Worm (Caenorhabditis elegans) whole organism, early embryonic: ENCODE results near the gene dbt-1.

ENCODE experiments used
- B0310.2 ChIP-seq: sonication (generic microtip); optimal IDR thresholded peaks from 2 replicates; lab custom pipeline; 2016; ENCODE audit warnings: mild to moderate bottlenecking, missing genetic modification characterization, missing compliant biosample characterization
- F13C5.2 ChIP-seq: sonication (generic microtip); optimal IDR thresholded peaks from 2 replicates; lab custom pipeline; 2017; ENCODE audit warnings: mild to moderate bottlenecking, missing genetic modification characterization, inconsistent platforms, missing compliant biosample characterization
- aly-1 ChIP-seq: sonication (generic microtip); optimal IDR thresholded peaks from 2 replicates; lab custom pipeline; 2016; ENCODE audit warnings: missing genetic modification characterization, missing compliant biosample characterization
- ama-1 ChIP-seq: fragments of 150-350 bp; optimal IDR thresholded peaks from 2 replicates; lab custom pipeline; 2014
- ceh-13 ChIP-seq: fragments of 200-800 bp; sonication (Bioruptor generic); optimal IDR thresholded peaks from 2 replicates; lab custom pipeline; 2018; ENCODE audit warnings: mild to moderate bottlenecking, missing genetic modification characterization, missing compliant biosample characterization
- ceh-36 ChIP-seq: sonication (generic microtip); optimal IDR thresholded peaks from 2 replicates; lab custom pipeline; 2016; ENCODE audit warnings: missing genetic modification characterization, inconsistent platforms, missing compliant biosample characterization
- ets-7 ChIP-seq: sonication (generic microtip); optimal IDR thresholded peaks from 2 replicates; lab custom pipeline; 2016; ENCODE audit warnings: missing genotype, missing genetic modification characterization, missing compliant biosample characterization
- flt-1 ChIP-seq: fragments of 200-800 bp; sonication (Bioruptor generic); IDR thresholded peaks from 2 replicates; pipeline ENCODE4 v1.3.6; 2022; ENCODE audit warnings: missing genetic modification characterization, missing compliant biosample characterization
- hmbx-1 ChIP-seq: sonication (generic microtip); optimal IDR thresholded peaks from 2 replicates; lab custom pipeline; 2016; ENCODE audit warnings: mild to moderate bottlenecking, missing genetic modification characterization, missing compliant biosample characterization
- hmg-4 ChIP-seq: fragments of 200-800 bp; sonication (Bioruptor generic); optimal IDR thresholded peaks from 2 replicates; lab custom pipeline; 2018; ENCODE audit warnings: mild to moderate bottlenecking, missing genetic modification characterization, missing compliant biosample characterization
- hnd-1 ChIP-seq: sonication (generic microtip); optimal IDR thresholded peaks from 2 replicates; lab custom pipeline; 2016; ENCODE audit warnings: missing genetic modification characterization, missing compliant biosample characterization
- pes-1 ChIP-seq: fragments of 200-800 bp; sonication (Bioruptor generic); IDR thresholded peaks from 2 replicates; pipeline ENCODE4 v1.3.6; 2022; ENCODE audit warnings: missing genetic modification reagents, missing genetic modification characterization, missing compliant biosample characterization
- scrt-1 ChIP-seq: fragments of 200-800 bp; sonication (Bioruptor generic); IDR thresholded peaks from 2 replicates; pipeline ENCODE4 v1.3.6; 2022; ENCODE audit warnings: missing genetic modification characterization, missing compliant biosample characterization
- sea-1 ChIP-seq: fragments of 200-800 bp; sonication (Bioruptor generic); conservative IDR thresholded peaks from 2 replicates; pipeline ENCODE4 v1.3.6; 2022; ENCODE audit warnings: missing genetic modification characterization, missing compliant biosample characterization
- tbx-11 ChIP-seq: fragments of 200-800 bp; sonication (Bioruptor generic); IDR thresholded peaks from 2 replicates; pipeline ENCODE4 v1.3.6; 2022; ENCODE audit warnings: missing genetic modification characterization, missing compliant biosample characterization
- tbx-37 ChIP-seq: fragments of 200-800 bp; sonication (Bioruptor generic); conservative IDR thresholded peaks from 2 replicates; pipeline ENCODE4 v1.3.6; 2022; ENCODE audit warnings: missing genetic modification reagents, missing genetic modification characterization, missing compliant biosample characterization
- tra-4 ChIP-seq: sonication (generic microtip); optimal IDR thresholded peaks from 2 replicates; lab custom pipeline; 2017; ENCODE audit warnings: missing genetic modification characterization, missing compliant biosample characterization

Gene dbt-1

ce11 chrII:7892761-7893272 lies 52.2 kb downstream of the dbt-1 start, which contains the start of gene ptc-1:
Gene ptc-1 (plus strand): TSS chrII:7893222.
- TF ChIP-seq tbx-37 (GFP tag; lab: Robert Waterston, UW): no peak
- TF ChIP-seq scrt-1 (GFP tag; lab: Robert Waterston, UW): no peak
- TF ChIP-seq ets-7: no peak
- no peak for TF ChIP-seq F13C5.2 (tag; lab: Kevin White, UChicago)
- TF ChIP-seq aly-1 (tag; lab: Kevin White, UChicago): no peak
- no peak for TF ChIP-seq tbx-11
- no peak for TF ChIP-seq hmg-4 (GFP tag; lab: Kevin White, UChicago)
- TF ChIP-seq ceh-13 (GFP tag; lab: Kevin White, UChicago): no peak
- TF ChIP-seq ama-1 (lab: Kevin White, UChicago): no peak
- no peak for TF ChIP-seq ceh-36 (tag; lab: Kevin White, UChicago)
- no peak for TF ChIP-seq sea-1 (GFP tag; lab: Robert Waterston, UW)
- TF ChIP-seq hnd-1 (tag; lab: Kevin White, UChicago): no peak
- no peak for TF ChIP-seq B0310.2 (tag; lab: Kevin White, UChicago)
- TF ChIP-seq hmbx-1 (tag; lab: Kevin White, UChicago): no peak
- no peak for TF ChIP-seq tra-4 (tag; lab: Kevin White, UChicago)
- TF ChIP-seq pes-1 (GFP tag; lab: Robert Waterston, UW): no peak
- no peak for TF ChIP-seq flt-1
